Worm (Caenorhabditis elegans): Measurements from ENCODE around the gene K11H3.8.

Gene K11H3.8

DNA sequence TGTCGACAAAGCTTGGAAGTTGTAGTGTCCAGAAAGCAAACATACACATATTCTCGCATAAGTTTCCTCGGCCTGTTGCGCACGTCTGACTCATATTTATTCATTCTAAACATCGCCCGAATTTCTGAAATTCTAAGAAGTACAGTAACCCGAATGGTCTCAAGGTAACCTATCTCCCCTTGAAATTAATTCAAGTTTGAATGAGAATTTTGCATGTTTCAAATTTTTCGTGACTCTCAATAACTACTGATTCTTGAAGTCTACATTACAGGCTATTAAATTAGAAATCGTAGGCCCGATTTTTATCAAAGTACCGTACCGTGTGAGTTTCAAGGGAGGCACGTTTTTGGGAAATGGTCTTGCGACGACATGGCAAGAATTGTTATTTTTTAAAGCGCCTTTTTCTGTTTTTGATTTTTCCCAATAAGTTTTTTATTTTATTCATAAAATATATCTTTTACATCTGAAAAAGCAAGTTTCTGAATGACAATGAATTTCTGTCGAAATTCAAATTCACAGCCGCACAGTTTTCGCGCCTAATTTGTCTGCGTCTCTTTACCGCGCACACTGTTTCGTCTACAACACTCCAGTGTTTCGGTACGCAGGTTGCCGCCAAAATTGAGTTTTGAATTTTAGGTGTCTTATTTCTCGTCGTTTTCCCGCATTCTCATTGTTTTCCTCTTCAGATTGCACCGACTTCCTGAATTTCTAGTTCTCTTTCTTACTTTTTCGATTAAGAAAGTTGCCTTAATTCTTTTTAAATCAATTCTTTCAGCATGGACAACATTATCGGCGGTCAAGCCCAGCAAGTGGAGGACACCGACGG is 41.2 kb upstream of the K11H3.8 start, which contains the start of the genes R10E11.9 and mcm-6 (continued):
- TF ChIP-seq sox-4 (tag; optimal IDR thresholded peaks at IDR 0.05) (no peak), lin-35 (GFP tag; optimal IDR thresholded peaks at IDR 0.05) (peak; percentile 56 to 88)

DNA sequence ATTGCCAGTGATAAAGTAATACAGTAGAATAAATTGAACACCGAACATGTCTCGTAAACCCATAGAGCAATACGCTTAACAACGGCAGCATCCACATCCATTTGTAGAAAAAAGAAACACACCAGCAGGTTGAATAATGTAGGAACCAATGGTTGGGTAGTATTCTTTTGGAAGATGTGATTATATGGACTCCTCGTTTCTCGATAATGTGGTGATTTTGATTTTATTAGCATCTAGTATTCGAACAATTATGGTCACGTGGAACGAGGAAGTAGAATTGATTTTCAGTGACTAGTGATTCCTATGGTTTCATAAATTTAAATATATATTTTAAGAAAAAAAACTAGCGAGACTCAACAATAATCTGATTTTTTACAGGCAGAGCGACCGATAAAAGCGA is 38.5 kb upstream of the K11H3.8 start, which contains the start of gene srxa-10:
Gene srxa-10, minus strand, starts transcription at position 101 of the 400 bp plus-strand sequence.
- TF ChIP-seq sup-37 (GFP tag; optimal IDR thresholded peaks at IDR 0.05) (no peak), C34B4.2 (tag; optimal IDR thresholded peaks at IDR 0.05) (no peak), nhr-85 (tag) (no peak), lin-15B (tag; optimal IDR thresholded peaks at IDR 0.05) (no peak), grh-1 (GFP tag; IDR thresholded peaks at IDR 0.05) (no peak), pax-3 (tag; optimal IDR thresholded peaks at IDR 0.05) (no peak), sptf-1 (tag; optimal IDR thresholded peaks at IDR 0.05) (no peak), unc-86 (tag; optimal IDR thresholded peaks at IDR 0.05) (no peak), hlh-17 (GFP tag; optimal IDR thresholded peaks at IDR 0.05; ENCODE audit: borderline replicate concordance) (no peak), unc-62 (GFP tag; optimal IDR thresholded peaks at IDR 0.05) (no peak), xbp-1 (tag; optimal IDR thresholded peaks at IDR 0.05) (no peak), fos-1 (tag; optimal IDR thresholded peaks at IDR 0.05) (no peak)

DNA sequence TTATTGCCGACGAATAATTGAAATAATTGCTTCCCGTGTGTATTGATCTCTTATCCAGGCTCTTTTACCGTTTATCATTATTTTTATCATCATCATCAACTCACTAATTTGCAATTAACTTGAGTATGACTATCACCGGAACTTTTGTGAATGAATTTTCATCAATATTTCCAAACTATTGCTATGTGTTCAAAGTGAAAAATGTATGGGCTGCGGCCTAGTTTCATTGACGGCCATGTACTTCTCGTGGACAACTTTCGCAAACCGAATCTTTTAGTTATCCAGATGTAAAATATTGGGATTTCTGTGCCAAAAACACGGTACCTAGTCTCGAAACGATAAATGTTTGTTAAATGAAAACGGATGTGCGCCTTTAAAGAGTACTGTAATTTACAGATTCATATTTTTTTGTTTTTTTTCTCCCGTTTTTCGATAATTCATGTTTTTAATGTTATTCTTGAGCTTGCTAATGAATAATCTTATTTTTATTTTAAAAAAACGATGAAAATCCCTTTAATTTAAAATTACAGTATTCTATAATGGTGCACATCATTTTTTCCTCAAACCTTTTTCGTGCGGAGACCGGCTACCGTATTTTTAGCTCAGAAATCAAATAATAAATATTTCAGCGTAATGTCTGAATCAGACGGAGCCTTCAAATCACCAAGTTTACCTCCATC is 36.4 kb upstream of the K11H3.8 start, which contains the start of gene ZK632.2:
Gene ZK632.2, plus strand, starts transcription at position 630 of the 680 bp plus-strand sequence.
- TF ChIP-seq fkh-4 (tag; optimal IDR thresholded peaks at IDR 0.05; ENCODE audit: borderline replicate concordance): peak; percentile 21
- TF ChIP-seq lir-3 (tag; optimal IDR thresholded peaks at IDR 0.05; ENCODE audit: poor library complexity): peak; percentile 35
- peak; percentile 30 for TF ChIP-seq snu-23 (GFP tag; optimal IDR thresholded peaks at IDR 0.05)
- peak; percentile 68 for TF ChIP-seq rnt-1 (tag; optimal IDR thresholded peaks at IDR 0.05)
- peak in 1 of 2 experiments; percentile 12 for TF ChIP-seq mdl-1 (tag; optimal IDR thresholded peaks at IDR 0.05)
- TF ChIP-seq dpl-1 (GFP tag; optimal IDR thresholded peaks at IDR 0.05): peak in 1 of 3 experiments; percentile 43
- no peak for TF ChIP-seq nhr-19 (GFP tag; conservative IDR thresholded peaks at IDR 0.05)
- TF ChIP-seq C34B4.2 (tag; optimal IDR thresholded peaks at IDR 0.05): no peak
- peak; percentile 1 to 27 for TF ChIP-seq efl-1 (optimal IDR thresholded peaks at IDR 0.05)
- peak in 1 of 2 experiments; percentile 22 for TF ChIP-seq efl-1 (GFP tag; optimal IDR thresholded peaks at IDR 0.05 in 1 of 2)
- TF ChIP-seq aly-2 (tag; optimal IDR thresholded peaks at IDR 0.05): peak; percentile 32
- TF ChIP-seq nhr-85 (tag): peak; percentile 31
- TF ChIP-seq nhr-71 (tag; optimal IDR thresholded peaks at IDR 0.05): peak; percentile 20
- no peak for TF ChIP-seq ama-1 (optimal IDR thresholded peaks at IDR 0.05)
- peak in 1 of 2 experiments; percentile 27 for TF ChIP-seq lsy-2 (tag; optimal IDR thresholded peaks at IDR 0.05)
- TF ChIP-seq nhr-90 (tag; optimal IDR thresholded peaks at IDR 0.05; ENCODE audit: poor library complexity): no peak
- peak in 1 of 2 experiments; percentile 32 for TF ChIP-seq lin-35 (GFP tag; optimal IDR thresholded peaks at IDR 0.05)

DNA sequence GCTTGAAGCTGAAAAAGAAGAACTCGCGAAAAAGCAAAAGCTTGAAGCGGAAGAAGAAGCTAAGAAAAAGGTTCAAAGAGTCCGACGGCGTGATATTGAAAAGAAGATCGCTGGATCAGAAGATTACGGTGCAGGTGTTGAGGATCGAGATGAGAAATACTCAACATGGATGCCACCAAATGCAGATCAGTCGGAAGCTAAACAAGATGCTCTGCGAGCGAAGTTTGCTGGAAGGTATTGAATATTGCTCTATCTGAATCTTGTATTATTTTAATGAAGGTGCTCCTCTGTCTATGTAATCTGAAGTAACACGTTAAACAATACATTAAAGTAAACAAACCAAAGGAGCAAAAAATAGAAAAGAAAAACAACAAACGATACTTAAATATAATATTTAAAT is 32.9 kb upstream of the K11H3.8 start:
- TF ChIP-seq egl-13 (tag; optimal IDR thresholded peaks at IDR 0.05) (no peak), efl-1 (optimal IDR thresholded peaks at IDR 0.05) (no peak), efl-1 (GFP tag; optimal IDR thresholded peaks at IDR 0.05 in 1 of 2) (peak in 1 of 2 experiments; percentile 55)

DNA sequence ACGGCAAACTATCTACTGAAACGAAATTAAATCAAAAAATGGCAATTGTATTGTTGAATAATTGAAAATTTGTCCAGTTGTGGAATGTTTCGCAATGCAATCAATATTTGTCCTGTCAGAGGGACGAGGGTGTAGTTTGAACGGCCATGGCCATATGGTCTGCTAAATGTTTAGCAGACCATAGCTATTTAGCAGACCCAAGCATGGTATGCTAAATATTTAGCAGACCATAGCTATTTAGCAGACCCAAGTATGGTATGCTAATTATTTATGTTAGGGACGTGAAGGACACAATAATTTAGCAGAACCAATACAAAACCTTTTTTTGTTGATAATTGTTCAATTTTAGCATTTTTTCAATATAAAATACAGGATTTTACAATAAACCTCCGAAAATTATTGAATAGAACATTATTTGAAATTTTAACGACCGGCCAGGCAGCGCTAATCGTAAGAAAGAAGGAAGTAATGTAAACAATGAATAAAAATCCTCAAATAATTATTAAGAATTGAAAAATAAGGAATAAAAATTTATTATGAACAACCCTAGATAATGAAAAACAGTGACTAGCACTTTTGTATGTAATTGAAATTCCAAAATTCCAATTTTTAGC is 29.9 kb upstream of the K11H3.8 start, which contains the start of gene riok-3:
Gene riok-3, minus strand, starts transcription at position 15 of the 614 bp plus-strand sequence.
- TF ChIP-seq alr-1 (tag; optimal IDR thresholded peaks at IDR 0.05; ENCODE audit: borderline replicate concordance): no peak
- no peak for TF ChIP-seq elt-2 (tag; optimal IDR thresholded peaks at IDR 0.05)
- peak; percentile 42 for TF ChIP-seq nhr-71 (tag; optimal IDR thresholded peaks at IDR 0.05)
- TF ChIP-seq ceh-8 (GFP tag; optimal IDR thresholded peaks at IDR 0.05): no peak
- no peak for TF ChIP-seq blmp-1 (tag; optimal IDR thresholded peaks at IDR 0.05)
- peak in 1 of 2 experiments; percentile 7 for TF ChIP-seq lsy-2 (tag; optimal IDR thresholded peaks at IDR 0.05)
- no peak for TF ChIP-seq hlh-4 (tag; optimal IDR thresholded peaks at IDR 0.05)
- TF ChIP-seq rnt-1 (tag; optimal IDR thresholded peaks at IDR 0.05): no peak
- TF ChIP-seq lir-3 (tag; optimal IDR thresholded peaks at IDR 0.05; ENCODE audit: poor library complexity): peak; percentile 18
- no peak for TF ChIP-seq nhr-19 (GFP tag; conservative IDR thresholded peaks at IDR 0.05)
- TF ChIP-seq mab-9 (GFP tag; IDR thresholded peaks at IDR 0.05): no peak
- no peak for TF ChIP-seq nhr-76 (tag; optimal IDR thresholded peaks at IDR 0.05)
- TF ChIP-seq zip-4 (GFP tag; optimal IDR thresholded peaks at IDR 0.05): peak; percentile 29
- TF ChIP-seq grh-1 (GFP tag; IDR thresholded peaks at IDR 0.05): no peak
- no peak for TF ChIP-seq zag-1 (tag; optimal IDR thresholded peaks at IDR 0.05)
- peak in 1 of 2 experiments; percentile 11 for TF ChIP-seq efl-1 (optimal IDR thresholded peaks at IDR 0.05)
- TF ChIP-seq efl-1 (GFP tag; optimal IDR thresholded peaks at IDR 0.05 in 1 of 2): peak in 1 of 2 experiments; percentile 71
- no peak for TF ChIP-seq ceh-82 (tag; optimal IDR thresholded peaks at IDR 0.05)
- peak; percentile 63 for TF ChIP-seq nhr-85 (tag)
- TF ChIP-seq snu-23 (GFP tag; optimal IDR thresholded peaks at IDR 0.05): peak; percentile 0
